Worm (Caenorhabditis elegans) whole organism, mixed stage, embryonic: ENCODE data around the gene M106.7.

Experiments
- bed-3 ChIP-seq: fragments of 200-800 bp; sonication (Bioruptor generic); optimal IDR thresholded peaks from 3 replicates; lab custom pipeline; 2018; ENCODE audit warnings: mild to moderate bottlenecking, missing genetic modification characterization, moderate library complexity, missing compliant biosample characterization
- ceh-83 ChIP-seq: fragments of 200-800 bp; sonication (Bioruptor generic); optimal IDR thresholded peaks from 2 replicates; lab custom pipeline; 2018; ENCODE audit warnings: mild to moderate bottlenecking, missing genetic modification characterization, missing compliant biosample characterization
- elt-3 ChIP-seq: fragments of 150-350 bp; optimal IDR thresholded peaks from 2 replicates; lab custom pipeline; 2014; ENCODE audit warnings: missing biosample characterization, missing genetic modification characterization
- lin-13 ChIP-seq: fragments of 150-350 bp; optimal IDR thresholded peaks from 2 replicates; lab custom pipeline; 2014; ENCODE audit warnings: missing biosample characterization, missing genetic modification characterization
- mab-5 ChIP-seq: fragments of 150-350 bp; optimal IDR thresholded peaks from 2 replicates; lab custom pipeline; 2014; ENCODE audit warnings: missing biosample characterization, missing genetic modification characterization
- mep-1 ChIP-seq: fragments of 150-350 bp; optimal IDR thresholded peaks from 2 replicates; lab custom pipeline; 2017; ENCODE audit warnings: missing biosample characterization, missing genetic modification reagents, missing genetic modification characterization, inconsistent platforms
- nhr-237 ChIP-seq: fragments of 150-350 bp; optimal IDR thresholded peaks from 2 replicates; lab custom pipeline; 2014; ENCODE audit warnings: missing biosample characterization, missing genetic modification characterization
- pha-4 ChIP-seq: fragments of 150-350 bp; optimal IDR thresholded peaks from 2 replicates; lab custom pipeline; 2018; ENCODE audit warnings: missing biosample characterization, missing genetic modification reagents, missing genetic modification characterization
- snpc-4 ChIP-seq: fragments of 150-350 bp; optimal IDR thresholded peaks from 2 replicates; lab custom pipeline; 2014; ENCODE audit warnings: missing biosample characterization, missing genetic modification characterization
- sptf-1 ChIP-seq: sonication (generic microtip); optimal IDR thresholded peaks from 2 replicates; lab custom pipeline; 2017; ENCODE audit warnings: mild to moderate bottlenecking, missing genetic modification characterization, moderate library complexity, missing compliant biosample characterization
- unc-39 ChIP-seq: fragments of 150-350 bp; optimal IDR thresholded peaks from 2 replicates; lab custom pipeline; 2014; ENCODE audit warnings: missing biosample characterization, missing genetic modification characterization
- unc-62 ChIP-seq: fragments of 150-350 bp; optimal IDR thresholded peaks from 2 replicates; lab custom pipeline; 2014; ENCODE audit warnings: missing biosample characterization, missing genetic modification reagents, missing genetic modification characterization
- ztf-11 ChIP-seq: fragments of 150-350 bp; optimal IDR thresholded peaks from 2 replicates; lab custom pipeline; 2014; ENCODE audit warnings: missing biosample characterization, missing genetic modification characterization

- no peak for TF ChIP-seq ceh-83 (GFP tag; lab: Kevin White, UChicago)
- TF ChIP-seq mab-5 (tag; lab: Kevin White, UChicago) = no peak
- no peak for TF ChIP-seq mep-1 (tag; lab: Kevin White, UChicago)
- no peak for TF ChIP-seq bed-3 (GFP tag; lab: Kevin White, UChicago)
- no peak for TF ChIP-seq nhr-237 (tag; lab: Kevin White, UChicago)
- TF ChIP-seq snpc-4 (tag; lab: Kevin White, UChicago) = no peak
- no peak for TF ChIP-seq unc-39 (tag; lab: Kevin White, UChicago)
- no peak for TF ChIP-seq pha-4 (tag; lab: Kevin White, UChicago)
- TF ChIP-seq lin-13 (tag; lab: Kevin White, UChicago) = no peak
- TF ChIP-seq sptf-1 (tag; lab: Kevin White, UChicago) = no peak
- TF ChIP-seq elt-3 (tag; lab: Kevin White, UChicago) = no peak
- TF ChIP-seq unc-62 = no peak
- no peak for TF ChIP-seq ztf-11 (tag; lab: Kevin White, UChicago)
These were observed 32.0 kb upstream of the M106.7 start, which contains the start of gene ptr-8 for ce11 chrII:10888979-10889378.
